Fruit fly (Drosophila melanogaster): Measurements from ENCODE around the gene BBS8.

The BBS8 gene

dm6 chr2L:422573-422972 is at the start of gene BBS8:
Gene BBS8 (plus strand): TSS chr2L:422873.
- TF ChIP-seq Ada2b (GFP tag; IDR thresholded peaks at IDR 0.05) (no peak), CG31365 (tag; optimal IDR thresholded peaks at IDR 0.05) (no peak), CG10321 (GFP tag; IDR thresholded peaks at IDR 0.05) (no peak), ranshi (GFP tag; IDR thresholded peaks at IDR 0.05) (no peak), stwl (tag; optimal IDR thresholded peaks at IDR 0.05) (no peak), CG3407 (GFP tag; optimal IDR thresholded peaks at IDR 0.05) (no peak), CG13894 (tag; optimal IDR thresholded peaks at IDR 0.05) (no peak), Antp (GFP tag; optimal IDR thresholded peaks at IDR 0.05) (no peak), CG14014 (GFP tag; IDR thresholded peaks at IDR 0.05) (no peak), CG12236 (GFP tag; optimal IDR thresholded peaks at IDR 0.05) (no peak), luna (GFP tag; optimal IDR thresholded peaks at IDR 0.05) (no peak), CG10543 (GFP tag; optimal IDR thresholded peaks at IDR 0.05) (no peak)

- TF ChIP-seq Aef1 (GFP tag; IDR thresholded peaks at IDR 0.05) (peak; percentile 88), Scr (GFP tag; IDR thresholded peaks at IDR 0.05; ENCODE audit: partially characterized antibody) (0 out of 2 replicates have a peak, but pooled peaks have one; percentile 21), fru (optimal IDR thresholded peaks at IDR 0.05) (no peak), mirr (GFP tag; optimal IDR thresholded peaks at IDR 0.05) (peak; percentile 10), CG34376 (GFP tag; optimal IDR thresholded peaks at IDR 0.05) (no peak), CG13287 (GFP tag; IDR thresholded peaks at IDR 0.05; ENCODE audit: partially characterized antibody) (peak; percentile 20; the same call in 1 of the 2 replicates), cad (GFP tag; optimal IDR thresholded peaks at IDR 0.05) (no peak), CG32532 (GFP tag; IDR thresholded peaks at IDR 0.05) (peak; percentile 17; the same call in 1 of the 2 replicates), CG14667 (GFP tag; IDR thresholded peaks at IDR 0.05) (no peak), Blimp-1 (GFP tag; optimal IDR thresholded peaks at IDR 0.05) (no peak), Deaf1 (tag; optimal IDR thresholded peaks at IDR 0.05) (peak; percentile 50), CG7839 (tag; optimal IDR thresholded peaks at IDR 0.05) (no peak), Nf-YB (GFP tag; optimal IDR thresholded peaks at IDR 0.05) (peak; percentile 98), gcm2 (GFP tag; optimal IDR thresholded peaks at IDR 0.05) (no peak), tx (GFP tag; optimal IDR thresholded peaks at IDR 0.05) (no peak), tin (GFP tag; optimal IDR thresholded peaks at IDR 0.05) (no peak), nom (GFP tag; optimal IDR thresholded peaks at IDR 0.05) (no peak), gsb-n (tag; optimal IDR thresholded peaks at IDR 0.05) (no peak), Camta (GFP tag; optimal IDR thresholded peaks at IDR 0.05) (no peak), lola (GFP tag; optimal IDR thresholded peaks at IDR 0.05) (no peak), NfI (GFP tag; optimal IDR thresholded peaks at IDR 0.05) (no peak), ftz-f1 (GFP tag; optimal IDR thresholded peaks at IDR 0.05) (peak; percentile 1), zf30C (GFP tag; optimal IDR thresholded peaks at IDR 0.05) (no peak), Nf-YC (tag; optimal IDR thresholded peaks at IDR 0.05) (peak; percentile 99), eyg (GFP tag; optimal IDR thresholded peaks at IDR 0.05) (no peak), Jarid2 (GFP tag; optimal IDR thresholded peaks at IDR 0.05) (peak; percentile 69), ro (GFP tag; IDR thresholded peaks at IDR 0.05) (no peak), hbn (GFP tag; IDR thresholded peaks at IDR 0.05; ENCODE audit: partially characterized antibody) (no peak), CG6654 (GFP tag; optimal IDR thresholded peaks at IDR 0.05) (no peak), CG14441 (GFP tag; IDR thresholded peaks at IDR 0.05) (0 out of 2 replicates have a peak, but pooled peaks have one; percentile 28), sd (tag; optimal IDR thresholded peaks at IDR 0.05) (peak; percentile 13), Med (GFP tag) (peak; percentile 53), ash1 (GFP tag; optimal IDR thresholded peaks at IDR 0.05) (peak; percentile 16), CG4854 (GFP tag; optimal IDR thresholded peaks at IDR 0.05) (no peak), Hr39 (optimal IDR thresholded peaks at IDR 0.05) (no peak), ac (GFP tag; optimal IDR thresholded peaks at IDR 0.05) (peak; percentile 96), Bdp1 (GFP tag; optimal IDR thresholded peaks at IDR 0.05) (no peak), maf-S (GFP tag; optimal IDR thresholded peaks at IDR 0.05) (no peak), br (optimal IDR thresholded peaks at IDR 0.05) (no peak)
Observed at dm6 chr2L:377780-378222, 44.9 kb upstream of the BBS8 start, which contains the start of gene al. Gene al (plus strand): TSS chr2L:378112.
